Worm (Caenorhabditis elegans): Measurements from ENCODE around the gene F08G12.11.

The F08G12.11 gene

ce11 chrX:11266711-11267110 is 48.7 kb downstream of the F08G12.11 start, which contains the start of gene C03A3.9:
TSS of gene C03A3.9 (plus strand) at chrX:11267011.
- TF ChIP-seq unc-39 (tag; optimal IDR thresholded peaks at IDR 0.05) = no peak
- no peak for TF ChIP-seq pqm-1 (tag; optimal IDR thresholded peaks at IDR 0.05)
- no peak for TF ChIP-seq jun-1 (tag; optimal IDR thresholded peaks at IDR 0.05)
- TF ChIP-seq ama-1 (optimal IDR thresholded peaks at IDR 0.05) = no peak
- TF ChIP-seq nhr-25 (tag; optimal IDR thresholded peaks at IDR 0.05) = peak; percentile 21

- peak; percentile 84 for TF ChIP-seq pqm-1 (tag; optimal IDR thresholded peaks at IDR 0.05)
- no peak for TF ChIP-seq eor-1 (tag; optimal IDR thresholded peaks at IDR 0.05)
- no peak for TF ChIP-seq daf-12 (tag; optimal IDR thresholded peaks at IDR 0.05)
- no peak for TF ChIP-seq ceh-9 (tag; optimal IDR thresholded peaks at IDR 0.05)
- TF ChIP-seq nfya-1 (tag; optimal IDR thresholded peaks at IDR 0.05; ENCODE audit: insufficient read depth) = no peak
- TF ChIP-seq ceh-28 (tag; optimal IDR thresholded peaks at IDR 0.05) = no peak
- no peak for TF ChIP-seq tbx-2 (tag; optimal IDR thresholded peaks at IDR 0.05)
- TF ChIP-seq elt-2 (tag; optimal IDR thresholded peaks at IDR 0.05) = peak; percentile 82
Observed at ce11 chrX:11264715-11265114, 50.7 kb downstream of the F08G12.11 start.
